Worm (Caenorhabditis elegans) whole organism, L4/young adult: ENCODE measurements around the gene ins-5.

Experiments
- W03F9.2 ChIP-seq: fragments of 150-350 bp; optimal IDR thresholded peaks from 2 replicates; lab custom pipeline; 2014; ENCODE audit warnings: missing biosample characterization, missing genetic modification characterization
- dao-5 ChIP-seq: sonication (generic microtip); optimal IDR thresholded peaks from 2 replicates; lab custom pipeline; 2016; ENCODE audit warnings: missing genotype, missing genetic modification characterization, moderate library complexity, missing compliant biosample characterization
- him-1 ChIP-seq: sonication (generic microtip); optimal IDR thresholded peaks from 2 replicates; lab custom pipeline; 2016; ENCODE audit warnings: missing genotype, missing genetic modification reagents, missing genetic modification characterization, missing compliant biosample characterization

- TF ChIP-seq dao-5 (tag; lab: Kevin White, UChicago) (no peak), W03F9.2 (tag; lab: Kevin White, UChicago) (no peak), him-1 (no peak)
These were observed 25.2 kb downstream of the ins-5 start for ce11 chrII:6022596-6022995.
